Fruit fly (Drosophila melanogaster) whole organism, embryonic: ENCODE data around the gene pHCl-1.

Experiments used
- Antp ChIP-seq: fragments of 200-800 bp; sonication (Bioruptor generic); optimal IDR thresholded peaks from 3 replicates; lab custom pipeline; 2016; ENCODE audit warnings: missing biosample characterization, missing genetic modification characterization
- CG10274 ChIP-seq: fragments of 200-800 bp; sonication (Bioruptor generic); optimal IDR thresholded peaks from 3 replicates; lab custom pipeline; 2017; ENCODE audit warnings: missing biosample characterization, mild to moderate bottlenecking, missing genetic modification characterization
- CG10431 ChIP-seq: fragments of 200-800 bp; sonication (Bioruptor generic); optimal IDR thresholded peaks from 3 replicates; lab custom pipeline; 2018; ENCODE audit warnings: missing biosample characterization, mild to moderate bottlenecking, missing genetic modification characterization
- CG10654 ChIP-seq: fragments of 200-800 bp; sonication (Bioruptor generic); optimal IDR thresholded peaks from 2 replicates; lab custom pipeline; 2016; ENCODE audit warnings: missing biosample characterization, missing genetic modification characterization
- CG10979 ChIP-seq: fragments of 200-800 bp; sonication (Bioruptor generic); optimal IDR thresholded peaks from 2 replicates; lab custom pipeline; 2018; ENCODE audit warnings: missing biosample characterization, mild to moderate bottlenecking, missing genetic modification characterization, moderate library complexity
- CG12219 ChIP-seq: fragments of 200-800 bp; sonication (Bioruptor generic); optimal IDR thresholded peaks from 3 replicates; lab custom pipeline; 2018; ENCODE audit warnings: missing biosample characterization, mild to moderate bottlenecking, missing genetic modification characterization
- CG12236 ChIP-seq: fragments of 200-800 bp; sonication (Bioruptor generic); optimal IDR thresholded peaks from 2 replicates; lab custom pipeline; 2016; ENCODE audit warnings: missing biosample characterization, missing genetic modification characterization
- CG14965 ChIP-seq: fragments of 200-800 bp; sonication (Bioruptor generic); optimal IDR thresholded peaks from 2 replicates; lab custom pipeline; 2016; ENCODE audit warnings: missing biosample characterization, missing genetic modification characterization, borderline replicate concordance
- CG17186 ChIP-seq: fragments of 200-800 bp; sonication (Bioruptor generic); optimal IDR thresholded peaks from 3 replicates; lab custom pipeline; 2017; ENCODE audit warnings: missing biosample characterization, missing genetic modification reagents, missing genetic modification characterization
- CG17328 ChIP-seq: fragments of 200-800 bp; sonication (Bioruptor generic); IDR thresholded peaks from 2 replicates; pipeline ENCODE4 v1.3.6; 2022; ENCODE audit warnings: missing biosample characterization, missing genetic modification characterization
- CG17359 ChIP-seq: fragments of 200-800 bp; sonication (Bioruptor generic); optimal IDR thresholded peaks from 3 replicates; lab custom pipeline; 2018; ENCODE audit warnings: missing biosample characterization, mild to moderate bottlenecking, missing genetic modification characterization, moderate library complexity
- CG2202 ChIP-seq: fragments of 200-800 bp; sonication (Bioruptor generic); optimal IDR thresholded peaks from 2 replicates; lab custom pipeline; 2018; ENCODE audit warnings: missing biosample characterization, mild to moderate bottlenecking, missing genetic modification characterization
- CG2889 ChIP-seq: fragments of 200-800 bp; sonication (Bioruptor generic); IDR thresholded peaks from 3 replicates; pipeline ENCODE4 v1.3.6; 2022; ENCODE audit warnings: missing biosample characterization, missing genetic modification characterization
- CG30020 ChIP-seq: fragments of 200-800 bp; optimal IDR thresholded peaks from 2 replicates; lab custom pipeline; 2019; ENCODE audit warnings: missing biosample characterization, mild to moderate bottlenecking, missing genetic modification characterization, moderate library complexity
- CG32772 ChIP-seq: fragments of 200-800 bp; sonication (Bioruptor generic); IDR thresholded peaks from 2 replicates; pipeline ENCODE4 v1.3.6; 2022; ENCODE audit warnings: missing biosample characterization, missing genetic modification characterization
- CG43689 ChIP-seq: fragments of 200-800 bp; sonication (Bioruptor generic); IDR thresholded peaks from 2 replicates; pipeline ENCODE4 v1.3.6; 2022; ENCODE audit warnings: missing biosample characterization, missing genetic modification characterization
- CG4854 ChIP-seq: fragments of 200-800 bp; sonication (Bioruptor generic); optimal IDR thresholded peaks from 2 replicates; lab custom pipeline; 2016; ENCODE audit warnings: missing biosample characterization, missing genetic modification characterization, inconsistent platforms
- CG5953 ChIP-seq: fragments of 200-800 bp; sonication (Bioruptor generic); IDR thresholded peaks from 2 replicates; pipeline ENCODE4 v1.3.6; 2022; ENCODE audit warnings: missing biosample characterization, missing genetic modification characterization
- CG6254 ChIP-seq: fragments of 200-800 bp; sonication (Bioruptor generic); optimal IDR thresholded peaks from 3 replicates; lab custom pipeline; 2017; ENCODE audit warnings: mild to moderate bottlenecking, missing biosample characterization, missing genetic modification reagents, missing genetic modification characterization
- CG9727 ChIP-seq: fragments of 200-800 bp; sonication (Bioruptor generic); optimal IDR thresholded peaks from 3 replicates; lab custom pipeline; 2017; ENCODE audit warnings: missing biosample characterization, mild to moderate bottlenecking, missing genetic modification characterization
- Chrac-16 ChIP-seq: fragments of 200-800 bp; sonication (Bioruptor generic); optimal IDR thresholded peaks from 3 replicates; lab custom pipeline; 2016; ENCODE audit warnings: missing biosample characterization, missing genetic modification characterization
- CkIIα-i1 ChIP-seq: fragments of 200-800 bp; sonication (Bioruptor generic); IDR thresholded peaks from 2 replicates; pipeline ENCODE4 v1.3.6; 2022; ENCODE audit warnings: missing biosample characterization, missing genetic modification characterization
- Elba2 ChIP-seq: fragments of 200-800 bp; sonication (Bioruptor generic); optimal IDR thresholded peaks from 3 replicates; lab custom pipeline; 2016; ENCODE audit warnings: missing biosample characterization, missing genetic modification characterization
- GATAe ChIP-seq: fragments of 200-800 bp; sonication (Bioruptor generic); conservative IDR thresholded peaks from 2 replicates; pipeline ENCODE4 v1.3.6; 2022; ENCODE audit warnings: missing biosample characterization, missing genetic modification characterization
- Gsc ChIP-seq: fragments of 200-800 bp; sonication (Bioruptor generic); IDR thresholded peaks from 2 replicates; pipeline ENCODE4 v1.3.6; 2022; ENCODE audit warnings: missing biosample characterization, missing genetic modification characterization
- Hr39 ChIP-seq: fragments of >200 bp; optimal IDR thresholded peaks from 2 replicates; lab custom pipeline; 2017
- Med ChIP-seq: fragments of 200-800 bp; sonication (Bioruptor generic); peaks from one replicate; lab custom pipeline; 2016; ENCODE audit warnings: missing biosample characterization, missing genetic modification characterization, mild to moderate bottlenecking, inconsistent platforms, moderate library complexity
- Oaz ChIP-seq: fragments of 200-800 bp; sonication (Bioruptor generic); IDR thresholded peaks from 2 replicates; pipeline ENCODE4 v1.3.6; 2022; ENCODE audit warnings: missing biosample characterization, missing genetic modification characterization
- Ptx1 ChIP-seq: fragments of 200-800 bp; sonication (Bioruptor generic); IDR thresholded peaks from 2 replicates; pipeline ENCODE4 v1.3.6; 2022; ENCODE audit warnings: missing biosample characterization, missing genetic modification characterization
- Sin3A ChIP-seq: fragments of >200 bp; optimal IDR thresholded peaks from 2 replicates; lab custom pipeline; 2018
- Ssrp ChIP-seq: fragments of 200-800 bp; sonication (Bioruptor generic); optimal IDR thresholded peaks from 2 replicates; lab custom pipeline; 2018; ENCODE audit warnings: missing biosample characterization, mild to moderate bottlenecking, missing genetic modification characterization, moderate library complexity
- YL-1 ChIP-seq: fragments of 200-800 bp; sonication (Bioruptor generic); optimal IDR thresholded peaks from 3 replicates; lab custom pipeline; 2017; ENCODE audit warnings: missing biosample characterization, mild to moderate bottlenecking, missing genetic modification characterization
- ac ChIP-seq: fragments of 200-800 bp; sonication (Bioruptor generic); optimal IDR thresholded peaks from 3 replicates; lab custom pipeline; 2017; ENCODE audit warnings: missing biosample characterization, mild to moderate bottlenecking, missing genetic modification characterization
- bab2 ChIP-seq: fragments of 200-800 bp; sonication (Bioruptor generic); optimal IDR thresholded peaks from 2 replicates; lab custom pipeline; 2016; ENCODE audit warnings: missing biosample characterization, missing genetic modification characterization
- bowl ChIP-seq: fragments of 200-800 bp; sonication (Bioruptor generic); IDR thresholded peaks from 2 replicates; pipeline ENCODE4 v1.3.6; 2022; ENCODE audit warnings: missing biosample characterization, missing genetic modification characterization
- cad ChIP-seq: fragments of >200 bp; optimal IDR thresholded peaks from 2 replicates; lab custom pipeline; 2017; ENCODE audit warnings: missing biosample characterization, missing genetic modification characterization
- cg ChIP-seq: fragments of 200-800 bp; sonication (Bioruptor generic); optimal IDR thresholded peaks from 3 replicates; lab custom pipeline; 2019; ENCODE audit warnings: missing biosample characterization, mild to moderate bottlenecking, missing genetic modification characterization, moderate library complexity
- dm ChIP-seq: fragments of 200-800 bp; sonication (Bioruptor generic); optimal IDR thresholded peaks from 3 replicates; lab custom pipeline; 2016; ENCODE audit warnings: missing biosample characterization, missing genetic modification characterization
- dpn ChIP-seq, 2 experiments: fragments of 200-800 bp; sonication (Bioruptor generic); optimal IDR thresholded peaks; 3 replicates each; lab custom pipeline; 2016; ENCODE audit warnings: missing biosample characterization in 2 of 2, missing genetic modification characterization in 2 of 2
- ewg ChIP-seq: fragments of 200-800 bp; sonication (Bioruptor generic); optimal IDR thresholded peaks from 3 replicates; lab custom pipeline; 2017; ENCODE audit warnings: mild to moderate bottlenecking, missing biosample characterization, missing genetic modification reagents, missing genetic modification characterization
- fru ChIP-seq: fragments of >200 bp; optimal IDR thresholded peaks from 2 replicates; lab custom pipeline; 2017
- gcm ChIP-seq: fragments of 200-800 bp; sonication (Bioruptor generic); optimal IDR thresholded peaks from 2 replicates; lab custom pipeline; 2019; ENCODE audit warnings: missing biosample characterization, mild to moderate bottlenecking, missing genetic modification characterization, moderate library complexity
- grau ChIP-seq: fragments of 200-800 bp; optimal IDR thresholded peaks from 3 replicates; lab custom pipeline; 2019; ENCODE audit warnings: missing biosample characterization, mild to moderate bottlenecking, missing genetic modification characterization, moderate library complexity
- h ChIP-seq: fragments of >200 bp; optimal IDR thresholded peaks from 2 replicates; lab custom pipeline; 2017
- jing ChIP-seq: fragments of 200-800 bp; sonication (Bioruptor generic); optimal IDR thresholded peaks from 2 replicates; lab custom pipeline; 2018; ENCODE audit warnings: missing biosample characterization, mild to moderate bottlenecking, missing genetic modification characterization
- lmd ChIP-seq: fragments of 200-800 bp; sonication (Bioruptor generic); IDR thresholded peaks from 2 replicates; pipeline ENCODE4 v1.3.6; 2022; ENCODE audit warnings: missing biosample characterization, missing genetic modification characterization
- mam ChIP-seq: fragments of 200-800 bp; sonication (Bioruptor generic); optimal IDR thresholded peaks from 3 replicates; lab custom pipeline; 2016; ENCODE audit warnings: missing biosample characterization, missing genetic modification characterization
- nau ChIP-seq: fragments of 200-800 bp; sonication (Bioruptor generic); optimal IDR thresholded peaks from 3 replicates; lab custom pipeline; 2017; ENCODE audit warnings: missing biosample characterization, mild to moderate bottlenecking, missing genetic modification characterization, missing genetic modification reagents
- pho ChIP-seq: fragments of 200-800 bp; sonication (Bioruptor generic); optimal IDR thresholded peaks from 2 replicates; lab custom pipeline; 2016; ENCODE audit warnings: missing biosample characterization, missing genetic modification characterization
- repo ChIP-seq: fragments of 200-800 bp; sonication (Bioruptor generic); optimal IDR thresholded peaks from 2 replicates; lab custom pipeline; 2016; ENCODE audit warnings: missing biosample characterization, missing genetic modification characterization
- sima ChIP-seq: fragments of 200-800 bp; sonication (Bioruptor generic); optimal IDR thresholded peaks from 2 replicates; lab custom pipeline; 2016; ENCODE audit warnings: missing biosample characterization, missing genetic modification characterization
- sr ChIP-seq: fragments of 200-800 bp; sonication (Bioruptor generic); IDR thresholded peaks from 3 replicates; pipeline ENCODE4 v1.3.6; 2022; ENCODE audit warnings: missing biosample characterization, missing genetic modification characterization
- vfl ChIP-seq: fragments of 200-800 bp; sonication (Bioruptor generic); optimal IDR thresholded peaks from 2 replicates; lab custom pipeline; 2016; ENCODE audit warnings: missing biosample characterization, missing genetic modification characterization

Gene pHCl-1

DNA sequence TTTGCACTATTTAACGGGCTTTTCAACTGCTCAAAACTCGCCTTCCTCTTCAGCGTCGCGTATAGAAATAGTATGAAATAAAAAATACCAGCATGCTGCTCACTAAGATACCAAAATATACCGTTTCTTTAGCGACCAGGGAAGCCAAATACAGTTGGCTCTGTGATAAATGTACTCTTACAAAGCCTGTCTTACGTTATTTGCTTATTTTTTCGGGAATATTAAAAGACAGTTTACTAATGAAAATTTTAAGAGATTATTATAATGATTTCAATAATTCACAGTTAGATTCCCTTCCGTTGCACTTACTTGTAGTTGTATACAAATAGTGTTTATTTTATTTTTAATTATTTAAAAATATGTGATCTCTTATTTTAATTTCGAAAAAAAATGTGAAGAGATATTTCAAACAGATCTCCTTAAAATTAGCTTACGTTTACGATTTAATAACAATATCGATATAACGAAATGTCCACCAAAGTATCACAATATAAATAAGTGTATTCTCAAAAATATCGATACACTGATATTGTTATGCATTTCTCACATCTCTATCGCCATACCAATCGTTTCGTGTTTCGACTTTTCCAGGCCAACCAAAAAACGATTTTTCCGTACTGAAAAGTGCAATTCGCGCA is 72.4 kb downstream of the pHCl-1 start, which contains the start of the genes DCP2 and dbo (continued):
- no peak for TF ChIP-seq CG10979
- TF ChIP-seq CG17328, result peak; percentile 49; the same call in 1 of the 2 replicates
- TF ChIP-seq Med (GFP tag; lab: Kevin White, UChicago), result peak; percentile 86
- peak; percentile 61 for TF ChIP-seq Ssrp
- TF ChIP-seq ac (GFP tag; lab: Kevin White, UChicago), result no peak
- peak; percentile 69 for TF ChIP-seq CG30020 (tag; lab: Kevin White, UChicago)
- TF ChIP-seq CG4854, result peak; percentile 3
- TF ChIP-seq CG43689 (GFP tag; lab: Robert Waterston, UW), result no peak
- TF ChIP-seq YL-1 (GFP tag; lab: Kevin White, UChicago), result no peak
- TF ChIP-seq CG12236, result no peak
- peak; percentile 22 for TF ChIP-seq gcm
- peak; percentile 62 for TF ChIP-seq Ptx1 (GFP tag; lab: Robert Waterston, UW)
- no peak for TF ChIP-seq bowl (GFP tag; lab: Robert Waterston, UW)
- no peak for TF ChIP-seq Gsc (GFP tag; lab: Robert Waterston, UW)
- TF ChIP-seq CG5953 (GFP tag; lab: Robert Waterston, UW), result no peak
- TF ChIP-seq Antp (GFP tag; lab: Kevin White, UChicago), result peak; percentile 29
- peak; percentile 16 for TF ChIP-seq pho (GFP tag; lab: Kevin White, UChicago)
- no peak for TF ChIP-seq Elba2 (GFP tag; lab: Kevin White, UChicago)
- peak; percentile 41 for TF ChIP-seq CG9727 (GFP tag; lab: Kevin White, UChicago)
- no peak for TF ChIP-seq bab2
- TF ChIP-seq CG2889 (GFP tag; lab: Robert Waterston, UW), result no peak
- TF ChIP-seq dm (GFP tag; lab: Kevin White, UChicago), result no peak
- no peak for TF ChIP-seq cg (GFP tag; lab: Kevin White, UChicago)
- TF ChIP-seq nau (GFP tag; lab: Kevin White, UChicago), result no peak
- peak; percentile 64 for TF ChIP-seq Chrac-16 (GFP tag; lab: Kevin White, UChicago)
- TF ChIP-seq sr (GFP tag; lab: Robert Waterston, UW), result no peak
- peak; percentile 73 for TF ChIP-seq lmd
- TF ChIP-seq CG2202 (tag; lab: Kevin White, UChicago), result no peak
- TF ChIP-seq h (lab: Kevin White, UChicago), result no peak
- no peak for TF ChIP-seq Hr39 (lab: Kevin White, UChicago)
- TF ChIP-seq CG10654 (GFP tag; lab: Kevin White, UChicago), result peak; percentile 47
- TF ChIP-seq CG17186 (GFP tag; lab: Kevin White, UChicago), result no peak
- TF ChIP-seq fru, result no peak
- no peak for TF ChIP-seq CkIIα-i1 (GFP tag; lab: Robert Waterston, UW)
- no peak for TF ChIP-seq CG12219
- TF ChIP-seq sima (GFP tag; lab: Kevin White, UChicago), result no peak
- no peak for TF ChIP-seq CG14965 (GFP tag; lab: Kevin White, UChicago)
- TF ChIP-seq jing (GFP tag; lab: Kevin White, UChicago), result no peak
- TF ChIP-seq Sin3A, result no peak
- TF ChIP-seq ewg, result peak; percentile 4
- peak; percentile 96 for TF ChIP-seq grau (tag; lab: Kevin White, UChicago)
- TF ChIP-seq CG10274 (GFP tag; lab: Kevin White, UChicago), result peak; percentile 2
- peak; percentile 21 for TF ChIP-seq vfl (GFP tag; lab: Kevin White, UChicago)
- no peak for TF ChIP-seq cad
- TF ChIP-seq CG17359 (tag; lab: Kevin White, UChicago), result peak; percentile 75
- peak; percentile 43 for TF ChIP-seq CG10431 (GFP tag; lab: Kevin White, UChicago)
- peak; percentile 22 for TF ChIP-seq CG6254 (GFP tag; lab: Kevin White, UChicago)
- peak; percentile 53 for TF ChIP-seq mam
- no peak for TF ChIP-seq CG32772 (GFP tag; lab: Robert Waterston, UW)
- no peak for TF ChIP-seq GATAe (GFP tag; lab: Robert Waterston, UW)
- no peak for TF ChIP-seq repo (GFP tag; lab: Kevin White, UChicago)
- TF ChIP-seq dpn (GFP tag; optimal IDR thresholded peaks at IDR 0.05; lab: Kevin White, UChicago), result peak; percentile 47 to 54
- TF ChIP-seq Oaz (GFP tag; lab: Robert Waterston, UW), result peak; percentile 27; the same call in 1 of the 2 replicates
